Fruit fly (Drosophila melanogaster) whole organism, embryonic: ENCODE results near the gene Hrd3.

Source experiments
- Awh ChIP-seq: fragments of 200-800 bp; sonication (Bioruptor generic); IDR thresholded peaks from 2 replicates; pipeline ENCODE4, ENCODE4 v1.3.6; 2022; ENCODE audit warnings: missing biosample characterization, missing genetic modification characterization
- B-H2 ChIP-seq: fragments of 200-800 bp; sonication (Bioruptor generic); optimal IDR thresholded peaks from 2 replicates; lab custom pipeline; 2018; ENCODE audit warnings: missing biosample characterization, mild to moderate bottlenecking, missing genetic modification characterization
- Bgb ChIP-seq: fragments of 200-800 bp; sonication (Bioruptor generic); IDR thresholded peaks from 2 replicates; pipeline ENCODE4 v1.3.6; 2022; ENCODE audit warnings: missing biosample characterization, missing genetic modification characterization; ENCODE audit not compliant: partially characterized antibody
- Blimp-1 ChIP-seq: fragments of 200-800 bp; sonication (Bioruptor generic); optimal IDR thresholded peaks from 3 replicates; lab custom pipeline; 2018; ENCODE audit warnings: missing biosample characterization, missing genetic modification characterization, mild to moderate bottlenecking, moderate library complexity, missing genetic modification reagents
- CG10209 ChIP-seq: fragments of 200-800 bp; sonication (Bioruptor generic); optimal IDR thresholded peaks from 3 replicates; lab custom pipeline; 2017; ENCODE audit warnings: missing biosample characterization, mild to moderate bottlenecking, missing genetic modification characterization, missing genetic modification reagents
- CG10565 ChIP-seq: fragments of 200-800 bp; sonication (Bioruptor generic); optimal IDR thresholded peaks from 3 replicates; lab custom pipeline; 2016; ENCODE audit warnings: missing biosample characterization, mild to moderate bottlenecking, missing genetic modification characterization
- CG10959 ChIP-seq: fragments of 200-800 bp; sonication (Bioruptor generic); IDR thresholded peaks from 2 replicates; pipeline ENCODE4 v1.3.6; 2022; ENCODE audit warnings: missing biosample characterization, missing genetic modification characterization
- CG18262 ChIP-seq: fragments of 200-800 bp; optimal IDR thresholded peaks from 3 replicates; lab custom pipeline; 2019; ENCODE audit warnings: missing biosample characterization, mild to moderate bottlenecking, missing genetic modification characterization, moderate library complexity
- CG30403 ChIP-seq: fragments of 200-800 bp; sonication (Bioruptor generic); optimal IDR thresholded peaks from 3 replicates; lab custom pipeline; 2016; ENCODE audit warnings: missing biosample characterization, missing genetic modification characterization
- CG31365 ChIP-seq: fragments of 200-800 bp; sonication (Bioruptor generic); optimal IDR thresholded peaks from 2 replicates; lab custom pipeline; 2018; ENCODE audit warnings: missing biosample characterization, mild to moderate bottlenecking, missing genetic modification characterization
- CG33213 ChIP-seq: fragments of 200-800 bp; sonication (Bioruptor generic); optimal IDR thresholded peaks from 3 replicates; lab custom pipeline; 2016; ENCODE audit warnings: missing biosample characterization, missing genetic modification characterization
- CG3407 ChIP-seq: fragments of 200-800 bp; sonication (Bioruptor generic); optimal IDR thresholded peaks from 2 replicates; lab custom pipeline; 2018; ENCODE audit warnings: missing biosample characterization, mild to moderate bottlenecking, missing genetic modification characterization
- CG3995 ChIP-seq: fragments of 200-800 bp; sonication (Bioruptor generic); optimal IDR thresholded peaks from 3 replicates; lab custom pipeline; 2016; ENCODE audit warnings: missing biosample characterization, missing genetic modification characterization
- CG4328 ChIP-seq: fragments of 200-800 bp; sonication (Bioruptor generic); optimal IDR thresholded peaks from 3 replicates; lab custom pipeline; 2017; ENCODE audit warnings: missing biosample characterization, missing genetic modification reagents, missing genetic modification characterization
- CG4730 ChIP-seq: fragments of 200-800 bp; sonication (Bioruptor generic); IDR thresholded peaks from 2 replicates; pipeline ENCODE4 v1.3.6; 2022; ENCODE audit warnings: missing biosample characterization, missing genetic modification characterization
- CG6654 ChIP-seq: fragments of 200-800 bp; sonication (Bioruptor generic); optimal IDR thresholded peaks from 2 replicates; lab custom pipeline; 2017; ENCODE audit warnings: missing biosample characterization, mild to moderate bottlenecking, missing genetic modification characterization
- CG6813 ChIP-seq: fragments of 200-800 bp; sonication (Bioruptor generic); optimal IDR thresholded peaks from 2 replicates; lab custom pipeline; 2017; ENCODE audit warnings: missing biosample characterization, missing genetic modification characterization, mild to moderate bottlenecking, moderate library complexity, missing genetic modification reagents
- CG7928 ChIP-seq: fragments of 200-800 bp; sonication (Bioruptor generic); optimal IDR thresholded peaks from 2 replicates; lab custom pipeline; 2017; ENCODE audit warnings: missing biosample characterization, mild to moderate bottlenecking, missing genetic modification characterization
- CG9876 ChIP-seq: fragments of 200-800 bp; sonication (Bioruptor generic); optimal IDR thresholded peaks from 2 replicates; lab custom pipeline; 2016; ENCODE audit warnings: missing biosample characterization, missing genetic modification characterization
- CG9932 ChIP-seq: fragments of 200-800 bp; sonication (Bioruptor generic); IDR thresholded peaks from 2 replicates; pipeline ENCODE4 v1.3.6; 2022; ENCODE audit warnings: missing biosample characterization, missing genetic modification characterization
- Dip3 ChIP-seq: fragments of 200-800 bp; sonication (Bioruptor generic); optimal IDR thresholded peaks from 3 replicates; lab custom pipeline; 2016; ENCODE audit warnings: missing biosample characterization, missing genetic modification characterization
- Fer2 ChIP-seq: fragments of 200-800 bp; sonication (Bioruptor generic); optimal IDR thresholded peaks from 2 replicates; lab custom pipeline; 2018; ENCODE audit warnings: missing biosample characterization, mild to moderate bottlenecking, missing genetic modification characterization, moderate library complexity
- Gug ChIP-seq: fragments of 200-800 bp; sonication (Bioruptor generic); IDR thresholded peaks from 4 replicates; pipeline ENCODE4 v1.3.6; 2022; ENCODE audit warnings: missing biosample characterization, missing genetic modification characterization
- HHEX ChIP-seq: fragments of 200-800 bp; sonication (Bioruptor generic); optimal IDR thresholded peaks from 3 replicates; lab custom pipeline; 2017; ENCODE audit warnings: missing biosample characterization, mild to moderate bottlenecking, missing genetic modification characterization, missing genetic modification reagents
- Hr51 ChIP-seq, 2 experiments: fragments of 200-800 bp; sonication (Bioruptor generic); optimal IDR thresholded peaks; 2 replicates in 1 of 2; 3 replicates in 1 of 2; lab custom pipeline; 2016 to 2018; ENCODE audit warnings: missing biosample characterization in 2 of 2, missing genetic modification characterization in 2 of 2, mild to moderate bottlenecking in 1 of 2, moderate library complexity in 1 of 2
- Mad ChIP-seq: fragments of 200-800 bp; sonication (Bioruptor generic); optimal IDR thresholded peaks from 2 replicates; lab custom pipeline; 2016; ENCODE audit warnings: missing biosample characterization, missing genetic modification characterization
- Med ChIP-seq: fragments of 200-800 bp; sonication (Bioruptor generic); peaks from one replicate; lab custom pipeline; 2016; ENCODE audit warnings: missing biosample characterization, missing genetic modification characterization, mild to moderate bottlenecking, inconsistent platforms, moderate library complexity
- Mrtf ChIP-seq: fragments of 200-800 bp; sonication (Bioruptor generic); IDR thresholded peaks from 3 replicates; pipeline ENCODE4 v1.3.6; 2022; ENCODE audit warnings: missing biosample characterization, missing genetic modification characterization
- Myb ChIP-seq: fragments of 200-800 bp; sonication (Bioruptor generic); optimal IDR thresholded peaks from 2 replicates; lab custom pipeline; 2016; ENCODE audit warnings: missing biosample characterization, missing genetic modification characterization
- NC2β ChIP-seq: fragments of 200-800 bp; sonication (Bioruptor generic); optimal IDR thresholded peaks from 2 replicates; lab custom pipeline; 2016; ENCODE audit warnings: missing biosample characterization, missing genetic modification characterization
- NK7.1 ChIP-seq: fragments of 200-800 bp; sonication (Bioruptor generic); optimal IDR thresholded peaks from 3 replicates; lab custom pipeline; 2016; ENCODE audit warnings: missing biosample characterization, missing genetic modification characterization
- Pdp1 ChIP-seq, 2 experiments: fragments of 200-800 bp; sonication (Bioruptor generic); optimal IDR thresholded peaks; 3 replicates each; lab custom pipeline; 2016; ENCODE audit warnings: missing biosample characterization in 2 of 2, missing genetic modification characterization in 2 of 2, mild to moderate bottlenecking in 1 of 2, moderate library complexity in 1 of 2
- Spps ChIP-seq: fragments of 200-800 bp; sonication (Bioruptor generic); optimal IDR thresholded peaks from 2 replicates; lab custom pipeline; 2018; ENCODE audit warnings: missing biosample characterization, mild to moderate bottlenecking, missing genetic modification characterization
- al ChIP-seq: fragments of 200-800 bp; sonication (Bioruptor generic); IDR thresholded peaks from 2 replicates; pipeline ENCODE4 v1.3.6; 2022; ENCODE audit warnings: missing biosample characterization, missing genetic modification characterization
- ara ChIP-seq: fragments of 200-800 bp; sonication (Bioruptor generic); IDR thresholded peaks from 2 replicates; pipeline ENCODE4 v1.3.6; 2022; ENCODE audit warnings: missing biosample characterization, missing genetic modification characterization
- bcd ChIP-seq: fragments of 200-800 bp; sonication (Bioruptor generic); optimal IDR thresholded peaks from 2 replicates; lab custom pipeline; 2017; ENCODE audit warnings: missing biosample characterization, mild to moderate bottlenecking, missing genetic modification characterization
- dysf ChIP-seq: fragments of 200-800 bp; sonication (Bioruptor generic); IDR thresholded peaks from 3 replicates; pipeline ENCODE4 v1.3.6; 2022; ENCODE audit warnings: missing biosample characterization, missing genetic modification characterization
- grn ChIP-seq: fragments of 200-800 bp; sonication (Bioruptor generic); optimal IDR thresholded peaks from 3 replicates; lab custom pipeline; 2017; ENCODE audit warnings: missing biosample characterization, missing genetic modification characterization
- her ChIP-seq: fragments of 200-800 bp; sonication (Bioruptor generic); optimal IDR thresholded peaks from 2 replicates; lab custom pipeline; 2016; ENCODE audit warnings: missing biosample characterization, missing genetic modification characterization
- inv ChIP-seq: fragments of 200-800 bp; sonication (Bioruptor generic); IDR thresholded peaks from 2 replicates; pipeline ENCODE4 v1.3.6; 2022; ENCODE audit warnings: missing biosample characterization, missing genetic modification characterization; ENCODE audit not compliant: partially characterized antibody
- jumu ChIP-seq: fragments of 200-800 bp; sonication (Bioruptor generic); optimal IDR thresholded peaks from 3 replicates; lab custom pipeline; 2016; ENCODE audit warnings: missing biosample characterization, missing genetic modification characterization
- lab ChIP-seq: fragments of 200-800 bp; sonication (Bioruptor generic); optimal IDR thresholded peaks from 3 replicates; lab custom pipeline; 2017; ENCODE audit warnings: missing biosample characterization, missing genetic modification characterization, mild to moderate bottlenecking, moderate library complexity, missing genetic modification reagents
- lmd ChIP-seq: fragments of 200-800 bp; sonication (Bioruptor generic); IDR thresholded peaks from 2 replicates; pipeline ENCODE4 v1.3.6; 2022; ENCODE audit warnings: missing biosample characterization, missing genetic modification characterization
- mld ChIP-seq: fragments of 200-800 bp; sonication (Bioruptor generic); IDR thresholded peaks from 3 replicates; pipeline ENCODE4 v1.3.6; 2022; ENCODE audit warnings: missing biosample characterization, missing genetic modification characterization; ENCODE audit not compliant: partially characterized antibody
- otp ChIP-seq: fragments of 200-800 bp; sonication (Bioruptor generic); IDR thresholded peaks from 3 replicates; pipeline ENCODE4, ENCODE4 v1.3.6; 2022; ENCODE audit warnings: missing biosample characterization, missing genetic modification characterization
- sens-2 ChIP-seq: fragments of 200-800 bp; sonication (Bioruptor generic); IDR thresholded peaks from 2 replicates; pipeline ENCODE4 v1.3.6; 2022; ENCODE audit warnings: missing biosample characterization, missing genetic modification characterization
- so ChIP-seq: fragments of 200-800 bp; sonication (Bioruptor generic); IDR thresholded peaks from 3 replicates; pipeline ENCODE4 v1.3.6; 2022; ENCODE audit warnings: missing biosample characterization, missing genetic modification characterization
- sqz ChIP-seq: fragments of 200-800 bp; sonication (Bioruptor generic); optimal IDR thresholded peaks from 3 replicates; lab custom pipeline; 2018; ENCODE audit warnings: missing biosample characterization, mild to moderate bottlenecking, missing genetic modification characterization
- stc ChIP-seq: fragments of 200-800 bp; sonication (Bioruptor generic); IDR thresholded peaks from 2 replicates; pipeline ENCODE4 v1.3.6; 2022; ENCODE audit warnings: missing biosample characterization, missing genetic modification characterization
- tll ChIP-seq, 2 experiments: fragments of 200-800 bp in 1 of 2; fragments of >200 bp in 1 of 2; sonication (Bioruptor generic) in 1 of 2; optimal IDR thresholded peaks; 2 replicates each; lab custom pipeline; 2017 to 2019; ENCODE audit warnings: missing biosample characterization in 2 of 2, missing genetic modification characterization in 2 of 2, mild to moderate bottlenecking in 1 of 2, moderate library complexity in 1 of 2

Gene Hrd3

DNA sequence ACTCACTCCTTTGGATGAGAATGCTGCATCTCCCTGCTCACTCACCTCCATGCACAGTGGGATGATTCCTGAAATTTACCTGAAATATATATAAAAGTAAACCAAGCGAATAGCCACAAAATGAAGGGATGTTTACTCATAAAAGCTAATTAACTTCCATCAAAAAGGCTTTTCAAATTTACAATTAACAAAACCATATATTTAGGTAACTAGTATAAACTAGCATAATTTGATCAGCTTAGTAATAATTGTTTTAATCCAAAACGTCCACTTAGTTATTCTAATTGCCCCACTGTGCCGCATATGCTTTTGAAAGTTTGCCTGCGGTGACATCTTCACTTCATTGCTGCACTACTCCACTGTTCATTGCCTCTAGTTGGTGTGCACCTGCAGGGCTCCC is 25.6 kb upstream of the Hrd3 start (continued):
- TF ChIP-seq CG4730 (GFP tag; lab: Robert Waterston, UW) (peak; percentile 47; the same call in 1 of the 2 replicates), otp (GFP tag; lab: Robert Waterston, UW) (peak; percentile 72; the same call in 2 of the 3 replicates), Awh (peak; percentile 34; the same call in 1 of the 2 replicates), CG4328 (GFP tag; lab: Kevin White, UChicago) (peak; percentile 35), Fer2 (tag; lab: Kevin White, UChicago) (no peak), Med (GFP tag; lab: Kevin White, UChicago) (peak; percentile 89), mld (GFP tag; lab: Robert Waterston, UW) (no peak), Myb (GFP tag; lab: Kevin White, UChicago) (peak; percentile 9), CG33213 (GFP tag; lab: Kevin White, UChicago) (peak; percentile 11), Mad (GFP tag; lab: Kevin White, UChicago) (peak; percentile 43), inv (GFP tag; lab: Robert Waterston, UW) (no peak), HHEX (GFP tag; lab: Kevin White, UChicago) (peak; percentile 47), Spps (tag; lab: Kevin White, UChicago) (peak; percentile 83), CG9932 (no peak), her (GFP tag; lab: Kevin White, UChicago) (no peak), CG18262 (tag; lab: Kevin White, UChicago) (peak; percentile 94), CG7928 (GFP tag; lab: Kevin White, UChicago) (no peak), stc (GFP tag; lab: Robert Waterston, UW) (peak; percentile 80), CG10209 (GFP tag; lab: Kevin White, UChicago) (peak; percentile 76), jumu (GFP tag; lab: Kevin White, UChicago) (peak; percentile 68), Mrtf (GFP tag; lab: Robert Waterston, UW) (no peak), B-H2 (no peak), CG6813 (GFP tag; lab: Kevin White, UChicago) (peak; percentile 59), CG31365 (tag; lab: Kevin White, UChicago) (no peak), sens-2 (GFP tag; lab: Robert Waterston, UW) (0 out of 2 replicates have a peak, but pooled peaks have one; percentile 23), grn (GFP tag; lab: Kevin White, UChicago) (no peak), Blimp-1 (GFP tag; lab: Kevin White, UChicago) (peak; percentile 89), CG6654 (peak; percentile 75), NC2β (GFP tag; lab: Kevin White, UChicago) (peak; percentile 66), Pdp1 (GFP tag; optimal IDR thresholded peaks at IDR 0.05; lab: Kevin White, UChicago) (peak; percentile 9 to 70), tll (GFP tag; optimal IDR thresholded peaks at IDR 0.05; lab: Kevin White, UChicago) (no peak), sqz (GFP tag; lab: Kevin White, UChicago) (peak; percentile 20), CG10565 (no peak), dysf (GFP tag; lab: Robert Waterston, UW) (peak; percentile 71), NK7.1 (GFP tag; lab: Kevin White, UChicago) (peak; percentile 49), Gug (GFP tag; lab: Robert Waterston, UW) (peak; percentile 35; the same call in 1 of the 4 replicates), CG3995 (GFP tag; lab: Kevin White, UChicago) (no peak), al (GFP tag; lab: Robert Waterston, UW) (no peak), CG3407 (peak; percentile 61), bcd (GFP tag; lab: Kevin White, UChicago) (peak; percentile 67), CG30403 (GFP tag; lab: Kevin White, UChicago) (peak; percentile 70), so (GFP tag; lab: Robert Waterston, UW) (peak; percentile 73; the same call in 1 of the 3 replicates), lmd (GFP tag; lab: Robert Waterston, UW) (peak; percentile 73), Bgb (GFP tag; lab: Robert Waterston, UW) (no peak), Hr51 (GFP tag; optimal IDR thresholded peaks at IDR 0.05; lab: Kevin White, UChicago) (peak; percentile 6 to 80), ara (GFP tag; lab: Robert Waterston, UW) (peak; percentile 67; the same call in 1 of the 2 replicates), Dip3 (GFP tag; lab: Kevin White, UChicago) (peak; percentile 25), CG9876 (GFP tag; lab: Kevin White, UChicago) (peak; percentile 10), lab (GFP tag; lab: Kevin White, UChicago) (peak; percentile 51), CG10959 (GFP tag; lab: Robert Waterston, UW) (peak; percentile 53; the same call in 1 of the 2 replicates)
